Fruit fly (Drosophila melanogaster) whole organism, embryonic: ENCODE measurements around the gene RluA-1.

Experiments
- Asciz ChIP-seq: fragments of 200-800 bp; sonication (Bioruptor generic); optimal IDR thresholded peaks from 2 replicates; lab custom pipeline; 2017; ENCODE audit warnings: missing biosample characterization, mild to moderate bottlenecking, missing genetic modification characterization, missing genetic modification reagents
- B-H1 ChIP-seq: fragments of 200-800 bp; sonication (Bioruptor generic); IDR thresholded peaks from 3 replicates; pipeline ENCODE4 v1.3.6; 2022; ENCODE audit warnings: missing biosample characterization, missing genetic modification characterization
- B-H2 ChIP-seq: fragments of 200-800 bp; sonication (Bioruptor generic); optimal IDR thresholded peaks from 2 replicates; lab custom pipeline; 2018; ENCODE audit warnings: missing biosample characterization, mild to moderate bottlenecking, missing genetic modification characterization
- CG10321 ChIP-seq: fragments of 200-800 bp; sonication (Bioruptor generic); IDR thresholded peaks from 2 replicates; pipeline ENCODE4 v1.3.6; 2022; ENCODE audit warnings: missing biosample characterization, missing genetic modification characterization
- CG10431 ChIP-seq: fragments of 200-800 bp; sonication (Bioruptor generic); optimal IDR thresholded peaks from 3 replicates; lab custom pipeline; 2018; ENCODE audit warnings: missing biosample characterization, mild to moderate bottlenecking, missing genetic modification characterization
- CG12219 ChIP-seq: fragments of 200-800 bp; sonication (Bioruptor generic); optimal IDR thresholded peaks from 3 replicates; lab custom pipeline; 2018; ENCODE audit warnings: missing biosample characterization, mild to moderate bottlenecking, missing genetic modification characterization
- CG12942 ChIP-seq: fragments of 200-800 bp; sonication (Bioruptor generic); optimal IDR thresholded peaks from 3 replicates; lab custom pipeline; 2016; ENCODE audit warnings: missing biosample characterization, missing genetic modification characterization
- CG14860 ChIP-seq: fragments of 200-800 bp; sonication (Bioruptor generic); IDR thresholded peaks from 3 replicates; pipeline ENCODE4 v1.3.6; 2022; ENCODE audit warnings: missing biosample characterization, missing genetic modification characterization; ENCODE audit not compliant: partially characterized antibody
- CG15601 ChIP-seq: fragments of 200-800 bp; sonication (Bioruptor generic); optimal IDR thresholded peaks from 3 replicates; lab custom pipeline; 2019; ENCODE audit warnings: missing biosample characterization, mild to moderate bottlenecking, missing genetic modification characterization, moderate library complexity
- CG17802 ChIP-seq: fragments of 200-800 bp; sonication (Bioruptor generic); optimal IDR thresholded peaks from 2 replicates; lab custom pipeline; 2018; ENCODE audit warnings: missing biosample characterization, mild to moderate bottlenecking, missing genetic modification characterization, moderate library complexity
- CG18619 ChIP-seq: fragments of 200-800 bp; sonication (Bioruptor generic); optimal IDR thresholded peaks from 3 replicates; lab custom pipeline; 2017; ENCODE audit warnings: missing biosample characterization, mild to moderate bottlenecking, missing genetic modification characterization
- CG30431 ChIP-seq: fragments of 200-800 bp; sonication (Bioruptor generic); optimal IDR thresholded peaks from 2 replicates; lab custom pipeline; 2017; ENCODE audit warnings: missing biosample characterization, missing genetic modification characterization
- CG31365 ChIP-seq: fragments of 200-800 bp; sonication (Bioruptor generic); optimal IDR thresholded peaks from 2 replicates; lab custom pipeline; 2018; ENCODE audit warnings: missing biosample characterization, mild to moderate bottlenecking, missing genetic modification characterization
- CG33213 ChIP-seq: fragments of 200-800 bp; sonication (Bioruptor generic); optimal IDR thresholded peaks from 3 replicates; lab custom pipeline; 2016; ENCODE audit warnings: missing biosample characterization, missing genetic modification characterization
- CG4424 ChIP-seq: fragments of 200-800 bp; sonication (Bioruptor generic); optimal IDR thresholded peaks from 3 replicates; lab custom pipeline; 2016; ENCODE audit warnings: missing biosample characterization, missing genetic modification characterization
- CG6175 ChIP-seq: fragments of 200-800 bp; sonication (Bioruptor generic); IDR thresholded peaks from 3 replicates; pipeline ENCODE4 v1.3.6; 2022; ENCODE audit warnings: missing biosample characterization, missing genetic modification characterization
- CG7357 ChIP-seq: fragments of 200-800 bp; sonication (Bioruptor generic); IDR thresholded peaks from 3 replicates; pipeline ENCODE4 v1.3.6; 2022; ENCODE audit warnings: missing biosample characterization, missing genetic modification characterization
- CG7987 ChIP-seq: fragments of 200-800 bp; sonication (Bioruptor generic); optimal IDR thresholded peaks from 2 replicates; lab custom pipeline; 2018; ENCODE audit warnings: missing biosample characterization, mild to moderate bottlenecking, missing genetic modification characterization, moderate library complexity
- CG8359 ChIP-seq: fragments of 200-800 bp; sonication (Bioruptor generic); optimal IDR thresholded peaks from 2 replicates; lab custom pipeline; 2017; ENCODE audit warnings: missing biosample characterization, mild to moderate bottlenecking, missing genetic modification characterization, borderline replicate concordance
- CG8924 ChIP-seq: fragments of 200-800 bp; optimal IDR thresholded peaks from 3 replicates; lab custom pipeline; 2019; ENCODE audit warnings: missing biosample characterization, mild to moderate bottlenecking, missing genetic modification characterization, moderate library complexity
- CG9437 ChIP-seq: fragments of 200-800 bp; sonication (Bioruptor generic); optimal IDR thresholded peaks from 2 replicates; lab custom pipeline; 2018; ENCODE audit warnings: missing biosample characterization, mild to moderate bottlenecking, missing genetic modification characterization
- Ets97D ChIP-seq: fragments of 200-800 bp; sonication (Bioruptor generic); optimal IDR thresholded peaks from 3 replicates; lab custom pipeline; 2016; ENCODE audit warnings: missing biosample characterization, missing genetic modification characterization
- Gsc ChIP-seq: fragments of 200-800 bp; sonication (Bioruptor generic); IDR thresholded peaks from 2 replicates; pipeline ENCODE4 v1.3.6; 2022; ENCODE audit warnings: missing biosample characterization, missing genetic modification characterization
- Gug ChIP-seq: fragments of 200-800 bp; sonication (Bioruptor generic); IDR thresholded peaks from 4 replicates; pipeline ENCODE4 v1.3.6; 2022; ENCODE audit warnings: missing biosample characterization, missing genetic modification characterization
- HmgD ChIP-seq: fragments of 200-800 bp; sonication (Bioruptor generic); optimal IDR thresholded peaks from 3 replicates; lab custom pipeline; 2016; ENCODE audit warnings: missing biosample characterization, missing genetic modification characterization
- Jarid2 ChIP-seq: fragments of 200-800 bp; sonication (Bioruptor generic); optimal IDR thresholded peaks from 3 replicates; lab custom pipeline; 2017; ENCODE audit warnings: mild to moderate bottlenecking, missing biosample characterization, missing genetic modification reagents, missing genetic modification characterization
- Mad ChIP-seq: fragments of 200-800 bp; sonication (Bioruptor generic); optimal IDR thresholded peaks from 2 replicates; lab custom pipeline; 2016; ENCODE audit warnings: missing biosample characterization, missing genetic modification characterization
- NC2α ChIP-seq: fragments of 200-800 bp; sonication (Bioruptor generic); optimal IDR thresholded peaks from 2 replicates; lab custom pipeline; 2016; ENCODE audit warnings: missing biosample characterization, missing genetic modification characterization
- Nf-YB ChIP-seq: fragments of 200-800 bp; sonication (Bioruptor generic); optimal IDR thresholded peaks from 3 replicates; lab custom pipeline; 2019; ENCODE audit warnings: missing biosample characterization, mild to moderate bottlenecking, missing genetic modification characterization, moderate library complexity
- NfI ChIP-seq: fragments of 200-800 bp; sonication (Bioruptor generic); optimal IDR thresholded peaks from 3 replicates; lab custom pipeline; 2018; ENCODE audit warnings: missing biosample characterization, mild to moderate bottlenecking, missing genetic modification characterization, moderate library complexity
- Sry-δ ChIP-seq: fragments of 200-800 bp; sonication (Bioruptor generic); optimal IDR thresholded peaks from 2 replicates; lab custom pipeline; 2016; ENCODE audit warnings: missing biosample characterization, missing genetic modification characterization
- Taf1 ChIP-seq: fragments of 200-800 bp; sonication (Bioruptor generic); IDR thresholded peaks from 2 replicates; pipeline ENCODE4 v1.3.6; 2022; ENCODE audit warnings: missing biosample characterization, missing genetic modification characterization
- Vsx1 ChIP-seq: fragments of 200-800 bp; sonication (Bioruptor generic); optimal IDR thresholded peaks from 2 replicates; lab custom pipeline; 2017; ENCODE audit warnings: missing biosample characterization, mild to moderate bottlenecking, missing genetic modification characterization, missing genetic modification reagents
- abd-A ChIP-seq: fragments of 200-800 bp; sonication (Bioruptor generic); optimal IDR thresholded peaks from 3 replicates; lab custom pipeline; 2019; ENCODE audit warnings: missing biosample characterization, mild to moderate bottlenecking, missing genetic modification characterization, moderate library complexity
- bab2 ChIP-seq: fragments of 200-800 bp; sonication (Bioruptor generic); optimal IDR thresholded peaks from 2 replicates; lab custom pipeline; 2016; ENCODE audit warnings: missing biosample characterization, missing genetic modification characterization
- disco-r ChIP-seq: fragments of 200-800 bp; sonication (Bioruptor generic); optimal IDR thresholded peaks from 2 replicates; lab custom pipeline; 2016; ENCODE audit warnings: missing biosample characterization, missing genetic modification characterization
- lab ChIP-seq: fragments of 200-800 bp; sonication (Bioruptor generic); optimal IDR thresholded peaks from 3 replicates; lab custom pipeline; 2017; ENCODE audit warnings: missing biosample characterization, missing genetic modification characterization, mild to moderate bottlenecking, moderate library complexity, missing genetic modification reagents
- nom ChIP-seq: fragments of 200-800 bp; sonication (Bioruptor generic); optimal IDR thresholded peaks from 2 replicates; lab custom pipeline; 2017; ENCODE audit warnings: missing biosample characterization, missing genetic modification characterization, mild to moderate bottlenecking, moderate library complexity, missing genetic modification reagents
- run ChIP-seq: fragments of 200-800 bp; sonication (Bioruptor generic); optimal IDR thresholded peaks from 3 replicates; lab custom pipeline; 2018; ENCODE audit warnings: missing biosample characterization, mild to moderate bottlenecking, missing genetic modification characterization
- salm ChIP-seq: fragments of 200-800 bp; sonication (Bioruptor generic); optimal IDR thresholded peaks from 2 replicates; lab custom pipeline; 2018; ENCODE audit warnings: missing biosample characterization, mild to moderate bottlenecking, missing genetic modification characterization
- sens ChIP-seq: fragments of 200-800 bp; sonication (Bioruptor generic); peaks from one replicate; lab custom pipeline; 2016; ENCODE audit warnings: missing biosample characterization, missing genetic modification characterization
- ssp ChIP-seq: fragments of 200-800 bp; sonication (Bioruptor generic); IDR thresholded peaks from 2 replicates; pipeline ENCODE4 v1.3.6; 2022; ENCODE audit warnings: missing biosample characterization, missing genetic modification characterization
- tap ChIP-seq: fragments of 200-800 bp; optimal IDR thresholded peaks from 3 replicates; lab custom pipeline; 2019; ENCODE audit warnings: missing biosample characterization, mild to moderate bottlenecking, missing genetic modification characterization, moderate library complexity
- tll ChIP-seq, 2 experiments: fragments of 200-800 bp in 1 of 2; fragments of >200 bp in 1 of 2; sonication (Bioruptor generic) in 1 of 2; optimal IDR thresholded peaks; 2 replicates each; lab custom pipeline; 2017 to 2019; ENCODE audit warnings: missing biosample characterization in 2 of 2, missing genetic modification characterization in 2 of 2, mild to moderate bottlenecking in 1 of 2, moderate library complexity in 1 of 2
- tna ChIP-seq: fragments of 200-800 bp; sonication (Bioruptor generic); IDR thresholded peaks from 2 replicates; pipeline ENCODE4 v1.3.6; 2022; ENCODE audit warnings: missing biosample characterization, missing genetic modification characterization; ENCODE audit not compliant: partially characterized antibody
- toy ChIP-seq: fragments of 200-800 bp; sonication (Bioruptor generic); IDR thresholded peaks from 2 replicates; pipeline ENCODE4 v1.3.6; 2022; ENCODE audit warnings: missing biosample characterization, missing genetic modification characterization
- tx ChIP-seq: fragments of 200-800 bp; sonication (Bioruptor generic); optimal IDR thresholded peaks from 2 replicates; lab custom pipeline; 2016; ENCODE audit warnings: missing biosample characterization, missing genetic modification characterization
- vvl ChIP-seq: fragments of 200-800 bp; sonication (Bioruptor generic); IDR thresholded peaks from 2 replicates; pipeline ENCODE4 v1.3.6; 2022; ENCODE audit warnings: missing biosample characterization, missing genetic modification characterization
- wek ChIP-seq: fragments of 200-800 bp; sonication (Bioruptor generic); optimal IDR thresholded peaks from 3 replicates; lab custom pipeline; 2018; ENCODE audit warnings: missing biosample characterization, mild to moderate bottlenecking, missing genetic modification characterization, moderate library complexity

RluA-1 gene

dm6 chr2L:10522174-10522893 lies 48.2 kb upstream of the RluA-1 start (continued):
- TF ChIP-seq CG15601 (tag; lab: Kevin White, UChicago), result peak; percentile 11
- no peak for TF ChIP-seq CG10321 (GFP tag; lab: Robert Waterston, UW)
- no peak for TF ChIP-seq CG14860 (GFP tag; lab: Robert Waterston, UW)
- peak; percentile 46; the same call in 2 of the 3 replicates for TF ChIP-seq B-H1
- TF ChIP-seq vvl (GFP tag; lab: Robert Waterston, UW), result peak; percentile 45; the same call in 1 of the 2 replicates
- no peak for TF ChIP-seq toy (GFP tag; lab: Robert Waterston, UW)
- TF ChIP-seq tap, result peak; percentile 19
- no peak for TF ChIP-seq CG7987
- TF ChIP-seq lab, result peak; percentile 74
- no peak for TF ChIP-seq Sry-δ (GFP tag; lab: Kevin White, UChicago)
- peak; percentile 33 for TF ChIP-seq Jarid2 (GFP tag; lab: Kevin White, UChicago)
- TF ChIP-seq Taf1 (GFP tag; lab: Robert Waterston, UW), result no peak
- peak; percentile 64 for TF ChIP-seq CG8924 (tag; lab: Kevin White, UChicago)
- TF ChIP-seq Gsc (GFP tag; lab: Robert Waterston, UW), result no peak
- no peak for TF ChIP-seq disco-r (GFP tag; lab: Kevin White, UChicago)
- no peak for TF ChIP-seq CG10431 (GFP tag; lab: Kevin White, UChicago)
- TF ChIP-seq tx (GFP tag; lab: Kevin White, UChicago), result no peak
- peak; percentile 38 for TF ChIP-seq CG4424
- peak; percentile 17 for TF ChIP-seq salm (tag; lab: Kevin White, UChicago)
- peak; percentile 59 for TF ChIP-seq CG18619 (GFP tag; lab: Kevin White, UChicago)
- no peak for TF ChIP-seq NC2α (GFP tag; lab: Kevin White, UChicago)
- peak; percentile 47 for TF ChIP-seq run
- no peak for TF ChIP-seq B-H2 (GFP tag; lab: Kevin White, UChicago)
- TF ChIP-seq bab2 (GFP tag; lab: Kevin White, UChicago), result no peak
- TF ChIP-seq CG17802 (tag; lab: Kevin White, UChicago), result no peak
- no peak for TF ChIP-seq CG12219 (GFP tag; lab: Kevin White, UChicago)
- TF ChIP-seq Gug, result peak; percentile 59; the same call in 3 of the 4 replicates
- no peak for TF ChIP-seq Ets97D (GFP tag; lab: Kevin White, UChicago)
- no peak for TF ChIP-seq CG31365 (tag; lab: Kevin White, UChicago)
- no peak for TF ChIP-seq CG33213 (GFP tag; lab: Kevin White, UChicago)
- peak; percentile 63 for TF ChIP-seq CG9437 (GFP tag; lab: Kevin White, UChicago)
- TF ChIP-seq ssp (GFP tag; lab: Robert Waterston, UW), result peak; percentile 61
- TF ChIP-seq wek, result no peak
- TF ChIP-seq Nf-YB (GFP tag; lab: Kevin White, UChicago), result no peak
- no peak for TF ChIP-seq CG8359 (GFP tag; lab: Kevin White, UChicago)
- peak; percentile 49 for TF ChIP-seq Asciz (GFP tag; lab: Kevin White, UChicago)
- no peak for TF ChIP-seq CG30431 (GFP tag; lab: Kevin White, UChicago)
- peak; percentile 4 for TF ChIP-seq Vsx1 (GFP tag; lab: Kevin White, UChicago)
- no peak for TF ChIP-seq CG6175
- no peak for TF ChIP-seq tll (GFP tag; optimal IDR thresholded peaks at IDR 0.05; lab: Kevin White, UChicago)
- TF ChIP-seq HmgD (GFP tag; lab: Kevin White, UChicago), result no peak
- peak; percentile 64 for TF ChIP-seq sens (GFP tag; lab: Kevin White, UChicago)
- TF ChIP-seq NfI (GFP tag; lab: Kevin White, UChicago), result peak; percentile 28
- TF ChIP-seq tna (GFP tag; lab: Robert Waterston, UW), result no peak
- TF ChIP-seq abd-A (tag; lab: Kevin White, UChicago), result peak; percentile 62
- no peak for TF ChIP-seq Mad (GFP tag; lab: Kevin White, UChicago)
- no peak for TF ChIP-seq nom
- peak; percentile 61 for TF ChIP-seq CG7357
- peak; percentile 17 for TF ChIP-seq CG12942
